Fruit fly (Drosophila melanogaster): ENCODE data around the gene nompC.

dm6 chr2L:5309369-5309768, 36.6 kb upstream of the nompC start:
- TF ChIP-seq CTCF (optimal IDR thresholded peaks at IDR 0.05), result no peak
- TF ChIP-seq CG8478 (optimal IDR thresholded peaks at IDR 0.05), result no peak

Measured in S2 (cell line).